Fruit fly (Drosophila melanogaster) whole organism, prepupa: ENCODE results near the gene CG3558.

Source experiments
- CG3032 ChIP-seq: fragments of 200-800 bp; optimal IDR thresholded peaks from 2 replicates; lab custom pipeline; 2019; ENCODE audit warnings: missing biosample characterization, mild to moderate bottlenecking, missing genetic modification characterization, moderate library complexity
- CG3919 ChIP-seq: fragments of 200-800 bp; sonication (Bioruptor generic); optimal IDR thresholded peaks from 3 replicates; lab custom pipeline; 2016; ENCODE audit warnings: missing biosample characterization, missing genetic modification characterization

DNA sequence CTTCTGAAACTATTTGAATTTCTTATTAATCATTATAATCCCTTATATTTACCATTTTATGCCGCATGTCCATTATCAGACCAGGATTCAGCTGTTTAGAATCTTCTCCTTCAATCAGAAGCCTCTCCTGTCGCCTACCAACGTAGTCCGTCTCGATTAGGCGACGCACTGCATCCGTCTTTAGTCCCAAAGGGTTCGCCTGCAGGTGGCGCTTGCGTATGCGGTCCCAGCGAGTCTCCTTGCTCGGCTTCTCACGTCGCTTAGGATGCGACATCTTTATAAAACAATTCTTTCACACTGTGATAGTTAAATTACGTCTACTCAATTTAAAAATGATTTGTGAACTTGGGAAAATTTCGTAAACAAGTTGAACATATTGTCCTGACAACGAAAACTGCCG is 42.3 kb downstream of the CG3558 start, which contains the start of gene CG17258:
- TF ChIP-seq CG3032 (tag; lab: Kevin White, UChicago) (no peak), CG3919 (GFP tag; lab: Kevin White, UChicago) (no peak)
